Worm (Caenorhabditis elegans): Measurements from ENCODE around the gene cest-1.1.

- no peak for TF ChIP-seq skn-1 (tag; optimal IDR thresholded peaks at IDR 0.05)
- TF ChIP-seq pqm-1 (tag; optimal IDR thresholded peaks at IDR 0.05): no peak
- no peak for TF ChIP-seq ceh-16 (tag; optimal IDR thresholded peaks at IDR 0.05)
- TF ChIP-seq unc-62 (GFP tag; optimal IDR thresholded peaks at IDR 0.05): no peak
- TF ChIP-seq pha-4 (tag; optimal IDR thresholded peaks at IDR 0.05): no peak
- TF ChIP-seq nhr-25 (tag; optimal IDR thresholded peaks at IDR 0.05): no peak
- TF ChIP-seq ZK546.5 (tag; optimal IDR thresholded peaks at IDR 0.05): no peak
- no peak for TF ChIP-seq ztf-11 (tag; optimal IDR thresholded peaks at IDR 0.05)
- TF ChIP-seq nhr-12 (tag; optimal IDR thresholded peaks at IDR 0.05): no peak
- TF ChIP-seq fkh-10 (GFP tag; optimal IDR thresholded peaks at IDR 0.05): no peak
- no peak for TF ChIP-seq fos-1 (tag; optimal IDR thresholded peaks at IDR 0.05)
- no peak for TF ChIP-seq nhr-28 (tag; optimal IDR thresholded peaks at IDR 0.05)
- TF ChIP-seq elt-2 (tag; optimal IDR thresholded peaks at IDR 0.05): no peak
- TF ChIP-seq snpc-4 (tag; optimal IDR thresholded peaks at IDR 0.05): no peak
Measured at ce11 chrV:14162959-14163548, 3.5 kb downstream of the cest-1.1 start, which contains the start of gene srd-26.
